Fruit fly (Drosophila melanogaster) whole organism: Measurements from ENCODE around the gene dsx.
A peak's percentile ranks its signal among the peaks of the same experiment; 100 is the strongest.

ENCODE experiments used
- CG8478 ChIP-seq: fragments of >200 bp; optimal IDR thresholded peaks from 2 replicates; lab custom pipeline; 2018; ENCODE audit warnings: inconsistent platforms
- Dll ChIP-seq: fragments of >200 bp; optimal IDR thresholded peaks from 2 replicates; lab custom pipeline; 2017
- EcR ChIP-seq, 2 experiments: fragments of >200 bp; optimal IDR thresholded peaks; 2 replicates each; lab custom pipeline; 2017; ENCODE audit warnings: missing biosample characterization in 2 of 2, missing genetic modification characterization in 2 of 2, missing genetic modification reagents in 2 of 2
- pan ChIP-seq: fragments of >200 bp; optimal IDR thresholded peaks from 2 replicates; lab custom pipeline; 2017
- psq ChIP-seq: fragments of >200 bp; optimal IDR thresholded peaks from 2 replicates; lab custom pipeline; 2017
- usp ChIP-seq: fragments of >200 bp; optimal IDR thresholded peaks from 2 replicates; lab custom pipeline; 2017; ENCODE audit warnings: missing biosample characterization, missing genetic modification characterization, mixed read lengths

dsx gene

dm6 chr3R:7991446-7991845 is 24.2 kb upstream of the dsx start:
- TF ChIP-seq usp (GFP tag; lab: Kevin White, UChicago) = no peak
- TF ChIP-seq psq (lab: Kevin White, UChicago) = no peak
- no peak for TF ChIP-seq CG8478 (lab: Kevin White, UChicago)
- TF ChIP-seq pan (lab: Kevin White, UChicago) = no peak

dm6 chr3R:7990799-7991423 is 23.7 kb upstream of the dsx start:
- TF ChIP-seq pan (lab: Kevin White, UChicago) (no peak), usp (GFP tag; lab: Kevin White, UChicago) (no peak), Dll (lab: Kevin White, UChicago) (no peak), CG8478 (lab: Kevin White, UChicago) (no peak), psq (lab: Kevin White, UChicago) (no peak), EcR (GFP tag; optimal IDR thresholded peaks at IDR 0.05; lab: Kevin White, UChicago) (no peak)

DNA sequence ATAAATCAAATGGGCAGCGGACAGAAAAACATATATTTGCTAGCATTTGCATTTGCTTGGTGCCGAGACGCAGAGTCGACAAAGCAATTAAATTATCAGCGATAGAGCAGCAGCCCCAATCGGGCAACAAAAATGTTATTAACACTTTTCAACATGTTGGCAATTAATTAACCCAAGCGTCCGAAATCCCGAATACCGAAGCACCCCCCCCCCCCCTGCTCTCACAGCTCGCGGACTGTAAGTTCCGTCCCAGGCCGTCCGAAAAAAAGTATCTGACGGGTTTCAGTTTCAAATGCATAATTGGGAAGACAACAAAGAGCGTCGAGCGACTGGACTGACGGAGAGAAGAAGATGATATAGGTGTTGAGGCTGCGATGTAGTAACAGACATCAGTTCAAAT is 23.0 kb upstream of the dsx start:
- TF ChIP-seq CG8478 (lab: Kevin White, UChicago) (no peak), Dll (lab: Kevin White, UChicago) (no peak), usp (GFP tag; lab: Kevin White, UChicago) (no peak), psq (lab: Kevin White, UChicago) (no peak), pan (lab: Kevin White, UChicago) (no peak), EcR (GFP tag; optimal IDR thresholded peaks at IDR 0.05; lab: Kevin White, UChicago) (no peak)

DNA sequence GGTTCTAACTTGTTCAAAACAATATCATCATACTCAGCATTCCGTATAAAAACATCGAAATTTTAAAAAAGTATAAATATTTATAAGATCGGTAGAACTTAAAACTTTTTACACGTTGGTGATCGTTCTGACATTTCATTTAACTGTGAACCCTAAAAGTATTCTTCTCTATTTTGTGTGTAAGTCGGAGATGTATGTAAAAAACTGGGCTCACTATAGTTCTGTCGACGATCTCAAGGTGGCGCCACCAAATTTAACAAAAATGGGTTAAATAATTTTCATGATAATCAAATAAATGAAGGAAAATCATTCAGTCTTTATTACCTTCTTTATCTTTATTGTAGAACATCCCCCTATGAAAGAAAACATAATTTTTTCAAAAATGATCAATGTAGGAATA is 14.2 kb upstream of the dsx start:
- TF ChIP-seq pan (lab: Kevin White, UChicago) (no peak), Dll (lab: Kevin White, UChicago) (no peak), EcR (GFP tag; optimal IDR thresholded peaks at IDR 0.05; lab: Kevin White, UChicago) (no peak), CG8478 (lab: Kevin White, UChicago) (no peak), psq (lab: Kevin White, UChicago) (no peak), usp (GFP tag; lab: Kevin White, UChicago) (no peak)

DNA sequence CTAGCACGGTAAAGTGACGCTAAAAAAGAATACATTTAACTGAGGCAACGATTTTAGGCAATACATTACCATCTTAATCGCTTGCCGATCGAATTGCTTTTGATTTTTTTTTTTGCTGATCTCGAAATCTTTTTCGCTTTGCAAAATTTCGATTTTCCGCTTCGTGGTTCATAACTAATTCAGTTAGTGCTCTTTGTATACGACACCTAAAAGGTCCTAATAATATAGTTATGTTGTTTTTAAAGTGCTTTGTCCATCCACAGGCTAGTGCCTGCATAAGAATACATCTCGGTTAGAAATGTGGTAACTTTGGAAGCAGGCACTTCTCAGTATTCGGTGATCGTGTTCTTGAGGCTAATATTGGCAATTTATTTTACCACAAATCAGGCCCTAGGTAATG is 13.0 kb upstream of the dsx start, which contains the start of gene Sfp84E:
Gene Sfp84E, minus strand, starts transcription at position 101 of the 400 bp plus-strand sequence.
- TF ChIP-seq EcR (GFP tag; optimal IDR thresholded peaks at IDR 0.05; lab: Kevin White, UChicago) = no peak
- TF ChIP-seq psq (lab: Kevin White, UChicago) = no peak
- no peak for TF ChIP-seq CG8478 (lab: Kevin White, UChicago)
- TF ChIP-seq Dll (lab: Kevin White, UChicago) = no peak
- TF ChIP-seq pan (lab: Kevin White, UChicago) = no peak
- TF ChIP-seq usp (GFP tag; lab: Kevin White, UChicago) = no peak

DNA sequence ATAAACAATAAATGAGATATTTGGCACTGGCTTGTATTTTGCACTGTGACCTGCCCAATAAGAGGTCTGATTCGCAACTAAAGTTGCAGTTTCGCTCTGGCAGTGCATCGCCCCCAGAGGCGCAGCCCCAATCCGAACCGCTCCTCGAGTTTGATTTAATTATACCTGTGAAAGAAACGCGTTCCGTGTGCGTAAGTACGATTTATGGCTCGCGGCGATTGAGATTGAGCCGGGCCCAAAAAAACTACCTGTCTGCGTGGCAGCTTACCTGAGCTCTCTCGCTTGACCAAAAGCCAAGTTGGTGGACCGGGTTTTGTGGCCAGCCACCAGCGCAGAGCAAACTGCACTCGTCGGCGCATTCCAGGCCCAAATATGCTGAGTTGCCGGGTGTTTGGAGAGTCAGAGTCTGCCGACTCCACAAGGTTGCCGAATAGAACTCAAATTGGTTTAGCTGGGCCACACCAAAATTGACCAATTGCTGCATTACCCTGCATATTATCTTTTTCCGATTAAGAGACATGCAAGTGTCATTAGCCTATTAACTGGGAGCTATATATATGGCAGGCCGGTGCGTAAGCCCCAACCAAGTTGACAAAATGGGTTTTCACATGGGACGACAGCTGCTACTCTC is 11.3 kb upstream of the dsx start, which contains the start of the genes CD98hc and Os-C:
Gene CD98hc, minus strand, starts transcription at position 50 of the 631 bp plus-strand sequence.
Gene Os-C, plus strand, starts transcription at position 581 of the 631 bp plus-strand sequence.
- TF ChIP-seq psq (lab: Kevin White, UChicago) (no peak), EcR (GFP tag; optimal IDR thresholded peaks at IDR 0.05; lab: Kevin White, UChicago) (no peak), pan (lab: Kevin White, UChicago) (no peak), CG8478 (lab: Kevin White, UChicago) (no peak), Dll (lab: Kevin White, UChicago) (no peak), usp (GFP tag; lab: Kevin White, UChicago) (no peak)

- TF ChIP-seq CG8478 (lab: Kevin White, UChicago) = no peak
- no peak for TF ChIP-seq EcR (GFP tag; optimal IDR thresholded peaks at IDR 0.05; lab: Kevin White, UChicago)
- TF ChIP-seq psq (lab: Kevin White, UChicago) = no peak
- TF ChIP-seq Dll (lab: Kevin White, UChicago) = no peak
- TF ChIP-seq pan (lab: Kevin White, UChicago) = no peak
- no peak for TF ChIP-seq usp (GFP tag; lab: Kevin White, UChicago)
These were observed 10.1 kb upstream of the dsx start for dm6 chr3R:7977011-7977925.

- TF ChIP-seq CG8478 (lab: Kevin White, UChicago) = no peak
- TF ChIP-seq pan (lab: Kevin White, UChicago) = no peak
- TF ChIP-seq EcR (GFP tag; optimal IDR thresholded peaks at IDR 0.05; lab: Kevin White, UChicago) = no peak
- TF ChIP-seq Dll (lab: Kevin White, UChicago) = no peak
These were observed 5.8 kb upstream of the dsx start for dm6 chr3R:7973049-7973448.

DNA sequence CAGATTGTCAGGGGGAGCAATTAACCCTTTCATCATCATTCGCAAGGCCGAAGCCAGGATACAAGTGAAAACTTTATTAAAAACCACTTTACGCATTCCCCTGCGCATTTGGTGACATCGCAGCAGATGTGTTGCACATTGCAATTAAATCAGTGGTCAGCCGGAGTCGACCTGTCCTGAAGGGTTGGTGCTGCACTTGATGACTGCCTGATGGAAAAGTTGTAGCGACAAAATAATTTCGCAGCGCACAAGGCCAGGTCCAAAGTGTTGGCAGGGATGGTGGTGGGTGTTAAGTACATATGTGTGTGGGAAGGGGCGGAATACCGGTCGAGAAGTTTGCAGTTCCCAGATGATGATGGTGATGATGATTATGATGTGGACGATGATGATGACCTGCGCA is 5.0 kb upstream of the dsx start:
- TF ChIP-seq EcR (GFP tag; optimal IDR thresholded peaks at IDR 0.05; lab: Kevin White, UChicago) (no peak), psq (lab: Kevin White, UChicago) (no peak), usp (GFP tag; lab: Kevin White, UChicago) (no peak), CG8478 (lab: Kevin White, UChicago) (no peak), pan (lab: Kevin White, UChicago) (no peak), Dll (lab: Kevin White, UChicago) (no peak)

dm6 chr3R:7970640-7971039 is 3.4 kb upstream of the dsx start:
- no peak for TF ChIP-seq psq (lab: Kevin White, UChicago)
- no peak for TF ChIP-seq CG8478 (lab: Kevin White, UChicago)
- no peak for TF ChIP-seq usp (GFP tag; lab: Kevin White, UChicago)
- peak; percentile 3 for TF ChIP-seq Dll (lab: Kevin White, UChicago)
- no peak for TF ChIP-seq pan (lab: Kevin White, UChicago)
- TF ChIP-seq EcR (GFP tag; optimal IDR thresholded peaks at IDR 0.05; lab: Kevin White, UChicago) = no peak
